Worm (Caenorhabditis elegans) whole organism, L4 larva: ENCODE results near the gene B0250.18.
A peak's percentile ranks its signal among the peaks of the same experiment; 100 is the strongest.

Experiments used
- D1046.2 ChIP-seq: fragments of 200-800 bp; sonication (Bioruptor generic); IDR thresholded peaks from 2 replicates; pipeline ENCODE4 v1.3.6; 2022; ENCODE audit warnings: missing genetic modification characterization, missing compliant biosample characterization
- F26F4.8 ChIP-seq: fragments of 200-800 bp; sonication (Bioruptor generic); conservative IDR thresholded peaks from 2 replicates; pipeline ENCODE4 v1.3.6; 2022; ENCODE audit warnings: missing genetic modification characterization, missing compliant biosample characterization
- F44E2.7 ChIP-seq: fragments of 200-800 bp; sonication (Bioruptor generic); IDR thresholded peaks from 2 replicates; pipeline ENCODE4 v2.1.2; 2022; ENCODE audit warnings: missing genetic modification characterization, missing compliant biosample characterization
- T26A8.4 ChIP-seq: fragments of 200-800 bp; sonication (Bioruptor generic); IDR thresholded peaks from 2 replicates; pipeline ENCODE4 v1.3.6; 2022; ENCODE audit warnings: missing genetic modification characterization, missing compliant biosample characterization
- Y48G9A.11 ChIP-seq: fragments of 200-800 bp; sonication (Bioruptor generic); IDR thresholded peaks from 2 replicates; pipeline ENCODE4 v1.3.6; 2022; ENCODE audit warnings: missing genetic modification reagents, missing genetic modification characterization, missing compliant biosample characterization
- ZK337.2 ChIP-seq: fragments of 200-800 bp; sonication (Bioruptor generic); IDR thresholded peaks from 2 replicates; pipeline ENCODE4 v1.3.6; 2022; ENCODE audit warnings: missing genetic modification reagents, missing genetic modification characterization, missing compliant biosample characterization
- ZK546.5 ChIP-seq, 2 experiments: sonication (generic microtip); optimal IDR thresholded peaks; 2 replicates each; lab custom pipeline; 2017; ENCODE audit warnings: missing biosample characterization in 2 of 2, missing genetic modification characterization in 2 of 2
- ama-1 ChIP-seq: fragments of 150-350 bp; optimal IDR thresholded peaks from 2 replicates; lab custom pipeline; 2014; ENCODE audit warnings: inconsistent platforms, mixed read lengths
- ceh-20 ChIP-seq: fragments of 200-800 bp; sonication (Bioruptor generic); IDR thresholded peaks from 2 replicates; pipeline ENCODE4 v1.3.6; 2022; ENCODE audit warnings: missing genetic modification reagents, missing genetic modification characterization, missing compliant biosample characterization
- ceh-28 ChIP-seq: fragments of 150-350 bp; optimal IDR thresholded peaks from 2 replicates; lab custom pipeline; 2014; ENCODE audit warnings: missing biosample characterization, missing genetic modification reagents, missing genetic modification characterization
- ceh-32 ChIP-seq: sonication (generic microtip); optimal IDR thresholded peaks from 2 replicates; lab custom pipeline; 2016; ENCODE audit warnings: mild to moderate bottlenecking, missing genetic modification characterization, missing compliant biosample characterization; ENCODE audit not compliant: poor library complexity
- ceh-44 ChIP-seq: fragments of 200-800 bp; sonication (Bioruptor generic); IDR thresholded peaks from 2 replicates; pipeline ENCODE4 v1.3.6; 2022; ENCODE audit warnings: missing genetic modification reagents, missing genetic modification characterization, missing compliant biosample characterization
- ceh-82 ChIP-seq: sonication (generic microtip); optimal IDR thresholded peaks from 2 replicates; lab custom pipeline; 2017; ENCODE audit warnings: missing biosample characterization, missing genetic modification characterization
- ces-1 ChIP-seq: fragments of 150-350 bp; sonication (generic microtip); optimal IDR thresholded peaks from 4 replicates; lab custom pipeline; 2014; ENCODE audit warnings: missing biosample characterization, missing genetic modification reagents, missing genetic modification characterization
- daf-16 ChIP-seq, 3 experiments: sonication (generic microtip); optimal IDR thresholded peaks; 2 replicates each; lab custom pipeline; 2016 to 2017; ENCODE audit warnings: missing genetic modification characterization in 3 of 3, missing genetic modification reagents in 3 of 3, mild to moderate bottlenecking in 2 of 3, missing compliant biosample characterization in 2 of 3, missing biosample characterization in 1 of 3, moderate library complexity in 1 of 3
- daf-19 ChIP-seq: fragments of 200-800 bp; sonication (Bioruptor generic); conservative IDR thresholded peaks from 2 replicates; pipeline ENCODE4 v1.3.6; 2022; ENCODE audit warnings: missing genetic modification characterization, missing compliant biosample characterization
- daf-8 ChIP-seq: fragments of 200-800 bp; sonication (Bioruptor generic); IDR thresholded peaks from 2 replicates; pipeline ENCODE4 v1.3.6; 2022; ENCODE audit warnings: missing genetic modification characterization, missing compliant biosample characterization
- duxl-1 ChIP-seq: sonication (generic microtip); optimal IDR thresholded peaks from 2 replicates; lab custom pipeline; 2016; ENCODE audit warnings: mild to moderate bottlenecking, missing genetic modification characterization, moderate library complexity, missing compliant biosample characterization; ENCODE audit not compliant: poor library complexity
- dve-1 ChIP-seq: sonication (generic microtip); optimal IDR thresholded peaks from 2 replicates; lab custom pipeline; 2017; ENCODE audit warnings: antibody characterized with exemption, mild to moderate bottlenecking, missing genetic modification characterization, missing compliant biosample characterization; ENCODE audit not compliant: insufficient read depth
- egl-27 ChIP-seq: sonication (generic microtip); optimal IDR thresholded peaks from 3 replicates; lab custom pipeline; 2017; ENCODE audit warnings: missing biosample characterization, missing genetic modification reagents, missing genetic modification characterization
- egl-43 ChIP-seq: fragments of 200-800 bp; sonication (Bioruptor generic); IDR thresholded peaks from 2 replicates; pipeline ENCODE4 v1.3.6; 2022; ENCODE audit warnings: missing genetic modification reagents, missing genetic modification characterization, missing compliant biosample characterization
- gei-8 ChIP-seq: fragments of 200-800 bp; sonication (Bioruptor generic); optimal IDR thresholded peaks from 2 replicates; lab custom pipeline; 2018; ENCODE audit warnings: mild to moderate bottlenecking, missing genetic modification characterization, missing compliant biosample characterization
- hlh-11 ChIP-seq: fragments of 200-800 bp; sonication (Bioruptor generic); optimal IDR thresholded peaks from 2 replicates; lab custom pipeline; 2018; ENCODE audit warnings: mild to moderate bottlenecking, missing genetic modification characterization, missing compliant biosample characterization
- hmg-1.1 ChIP-seq: fragments of 200-800 bp; sonication (Bioruptor generic); IDR thresholded peaks from 2 replicates; pipeline ENCODE4 v1.3.6; 2022; ENCODE audit warnings: missing genetic modification reagents, missing genetic modification characterization, missing compliant biosample characterization
- jun-1 ChIP-seq: fragments of 150-350 bp; optimal IDR thresholded peaks from 2 replicates; lab custom pipeline; 2014; ENCODE audit warnings: missing biosample characterization, missing genetic modification reagents, missing genetic modification characterization
- lin-1 ChIP-seq: fragments of 200-800 bp; sonication (Bioruptor generic); IDR thresholded peaks from 2 replicates; pipeline ENCODE4 v1.3.6; 2022; ENCODE audit warnings: missing genetic modification reagents, missing genetic modification characterization, missing compliant biosample characterization
- lin-13 ChIP-seq: fragments of 150-350 bp; optimal IDR thresholded peaks from 2 replicates; lab custom pipeline; 2014; ENCODE audit warnings: missing biosample characterization, missing genetic modification reagents, missing genetic modification characterization
- lin-15B ChIP-seq: fragments of 150-350 bp; sonication (generic microtip); optimal IDR thresholded peaks from 3 replicates; lab custom pipeline; 2014; ENCODE audit warnings: missing biosample characterization, missing genetic modification characterization
- lin-39 ChIP-seq: fragments of 150-350 bp; optimal IDR thresholded peaks from 2 replicates; lab custom pipeline; 2014; ENCODE audit warnings: missing biosample characterization, missing genetic modification reagents, missing genetic modification characterization
- lir-3 ChIP-seq: sonication (generic microtip); optimal IDR thresholded peaks from 2 replicates; lab custom pipeline; 2016; ENCODE audit warnings: mild to moderate bottlenecking, missing genetic modification characterization, missing compliant biosample characterization
- lsy-2 ChIP-seq, 2 experiments: fragments of 150-350 bp in 1 of 2; sonication (generic microtip) in 1 of 2; optimal IDR thresholded peaks; 2 replicates each; lab custom pipeline; 2014 to 2017; ENCODE audit warnings: missing biosample characterization in 2 of 2, missing genetic modification characterization in 2 of 2
- madf-5 ChIP-seq, 2 experiments: fragments of 200-800 bp; sonication (Bioruptor generic); IDR thresholded peaks; 2 replicates each; pipeline ENCODE4 v1.3.6; 2022; ENCODE audit warnings: missing compliant biosample characterization in 2 of 2, missing genetic modification characterization in 2 of 2
- madf-9 ChIP-seq: fragments of 200-800 bp; sonication (Bioruptor generic); conservative IDR thresholded peaks from 2 replicates; pipeline ENCODE4 v1.3.6; 2022; ENCODE audit warnings: missing genetic modification reagents, missing genetic modification characterization, missing compliant biosample characterization
- mep-1 ChIP-seq: fragments of 150-350 bp; sonication (generic microtip); optimal IDR thresholded peaks from 3 replicates; lab custom pipeline; 2014; ENCODE audit warnings: missing biosample characterization, missing genetic modification characterization
- mes-2 ChIP-seq: sonication (generic microtip); optimal IDR thresholded peaks from 2 replicates; lab custom pipeline; 2016; ENCODE audit warnings: missing genotype, mild to moderate bottlenecking, missing genetic modification characterization, missing compliant biosample characterization; ENCODE audit not compliant: poor library complexity, severe bottlenecking
- nhr-102 ChIP-seq: sonication (generic microtip); optimal IDR thresholded peaks from 2 replicates; lab custom pipeline; 2016; ENCODE audit warnings: mild to moderate bottlenecking, missing genetic modification characterization, moderate library complexity, missing compliant biosample characterization
- nhr-41 ChIP-seq: fragments of 200-800 bp; sonication (Bioruptor generic); IDR thresholded peaks from 2 replicates; pipeline ENCODE4 v1.3.6; 2022; ENCODE audit warnings: missing genetic modification reagents, missing genetic modification characterization, missing compliant biosample characterization
- nhr-6 ChIP-seq: fragments of 150-350 bp; optimal IDR thresholded peaks from 2 replicates; lab custom pipeline; 2014; ENCODE audit warnings: missing biosample characterization, missing genetic modification characterization
- nhr-77 ChIP-seq: fragments of 150-350 bp; optimal IDR thresholded peaks from 2 replicates; lab custom pipeline; 2014; ENCODE audit warnings: missing biosample characterization, missing genetic modification characterization
- pqm-1 ChIP-seq: sonication (generic microtip); optimal IDR thresholded peaks from 2 replicates; lab custom pipeline; 2017; ENCODE audit warnings: missing biosample characterization, missing genetic modification characterization
- rbr-2 ChIP-seq: sonication (generic microtip); optimal IDR thresholded peaks from 2 replicates; lab custom pipeline; 2016; ENCODE audit warnings: missing genotype, missing genetic modification characterization, missing compliant biosample characterization
- saeg-2 ChIP-seq: fragments of 200-800 bp; sonication (Bioruptor generic); IDR thresholded peaks from 2 replicates; pipeline ENCODE4 v1.3.6; 2022; ENCODE audit warnings: missing genetic modification reagents, missing genetic modification characterization, missing compliant biosample characterization
- spr-1 ChIP-seq: sonication (generic microtip); optimal IDR thresholded peaks from 2 replicates; lab custom pipeline; 2016; ENCODE audit warnings: mild to moderate bottlenecking, missing genetic modification characterization, missing compliant biosample characterization
- unc-130 ChIP-seq: sonication (generic microtip); optimal IDR thresholded peaks from 2 replicates; lab custom pipeline; 2016; ENCODE audit warnings: missing genetic modification reagents, missing genetic modification characterization, missing compliant biosample characterization
- unc-39 ChIP-seq: sonication (generic microtip); optimal IDR thresholded peaks from 2 replicates; lab custom pipeline; 2017; ENCODE audit warnings: missing biosample characterization, missing genetic modification characterization
- zag-1 ChIP-seq: fragments of 150-350 bp; optimal IDR thresholded peaks from 2 replicates; lab custom pipeline; 2014; ENCODE audit warnings: missing biosample characterization, missing genetic modification characterization
- zfp-2 ChIP-seq: sonication (generic microtip); optimal IDR thresholded peaks from 2 replicates; lab custom pipeline; 2016; ENCODE audit warnings: mild to moderate bottlenecking, missing genetic modification characterization, missing compliant biosample characterization
- zip-2 ChIP-seq: fragments of 150-350 bp; optimal IDR thresholded peaks from 2 replicates; lab custom pipeline; 2014; ENCODE audit warnings: missing biosample characterization, missing genetic modification characterization
- ztf-11 ChIP-seq: fragments of 150-350 bp; optimal IDR thresholded peaks from 2 replicates; lab custom pipeline; 2014; ENCODE audit warnings: missing biosample characterization, missing genetic modification characterization

B0250.18 gene

DNA sequence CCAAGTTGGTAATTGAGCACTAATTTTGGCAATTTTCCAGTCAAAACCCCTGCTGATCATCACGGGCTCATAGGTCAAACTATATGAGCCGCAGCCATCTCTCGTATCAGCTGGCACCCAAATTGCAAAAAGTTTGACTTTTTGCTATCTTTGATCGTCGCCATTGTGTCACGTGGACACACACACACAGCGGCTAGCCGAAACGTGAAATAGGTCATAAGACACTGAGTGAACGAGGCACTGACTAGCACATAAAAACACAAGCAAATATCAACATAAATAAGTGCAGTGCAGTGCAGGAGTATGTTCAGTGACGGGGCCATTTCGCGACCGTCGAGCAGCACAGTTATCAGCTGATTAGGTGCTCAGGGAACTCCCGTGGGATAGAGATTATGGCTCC lies 41.9 kb downstream of the B0250.18 start (continued):
- TF ChIP-seq pqm-1 (tag; lab: Kevin White, UChicago) (peak; percentile 0), saeg-2 (0 out of 2 replicates have a peak, but pooled peaks have one; percentile 27), lin-13 (GFP tag; lab: Kevin White, UChicago) (no peak), nhr-102 (tag; lab: Kevin White, UChicago) (peak; percentile 72), ZK546.5 (tag; optimal IDR thresholded peaks at IDR 0.05; lab: Kevin White, UChicago) (no peak), daf-16 (GFP tag; optimal IDR thresholded peaks at IDR 0.05; lab: Kevin White, UChicago) (peak in 1 of 2 experiments; percentile 80), daf-16 (tag; optimal IDR thresholded peaks at IDR 0.05; lab: Kevin White, UChicago) (peak; percentile 96), ZK337.2 (GFP tag; lab: Robert Waterston, UW) (no peak), zag-1 (tag; lab: Kevin White, UChicago) (no peak), ces-1 (GFP tag; lab: Kevin White, UChicago) (no peak), ceh-20 (GFP tag; lab: Robert Waterston, UW) (0 out of 2 replicates have a peak, but pooled peaks have one; percentile 43), ceh-44 (GFP tag; lab: Robert Waterston, UW) (no peak), daf-8 (GFP tag; lab: Robert Waterston, UW) (no peak), egl-27 (tag; lab: Kevin White, UChicago) (no peak), spr-1 (no peak), gei-8 (GFP tag; lab: Kevin White, UChicago) (no peak), rbr-2 (tag; lab: Kevin White, UChicago) (no peak), ama-1 (lab: Kevin White, UChicago) (no peak), zip-2 (no peak), mep-1 (tag; lab: Kevin White, UChicago) (peak; percentile 71), duxl-1 (tag; lab: Kevin White, UChicago) (no peak), nhr-6 (tag; lab: Kevin White, UChicago) (peak; percentile 81), T26A8.4 (GFP tag; lab: Robert Waterston, UW) (peak; percentile 71), dve-1 (tag; lab: Kevin White, UChicago) (peak; percentile 84), ceh-32 (tag; lab: Kevin White, UChicago) (no peak)

DNA sequence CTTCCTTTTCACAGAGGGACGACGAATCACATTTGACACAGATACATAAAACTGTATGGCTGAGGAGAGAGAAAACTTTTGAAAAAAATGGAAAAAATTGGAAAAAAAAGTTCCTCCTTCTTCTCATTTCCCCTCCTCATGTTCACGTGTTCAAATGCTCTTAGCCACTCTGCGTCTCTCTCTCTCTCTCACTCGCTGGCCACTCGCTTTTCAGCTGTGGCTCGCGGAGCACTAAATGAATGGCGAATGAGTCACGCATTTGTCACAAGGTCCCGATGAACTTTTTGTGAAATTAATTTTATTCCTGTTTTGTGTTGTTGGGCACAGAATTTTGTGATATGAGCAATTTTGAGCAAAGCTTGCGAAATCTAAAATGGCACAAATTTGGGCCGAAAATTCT lies 42.9 kb downstream of the B0250.18 start:
- no peak for TF ChIP-seq zag-1 (tag; lab: Kevin White, UChicago)
- TF ChIP-seq mes-2 (tag; lab: Kevin White, UChicago) = peak; percentile 0
- TF ChIP-seq hlh-11 (tag; lab: Kevin White, UChicago) = peak; percentile 88
- no peak for TF ChIP-seq madf-5 (GFP tag; IDR thresholded peaks at IDR 0.05; lab: Robert Waterston, UW)
- TF ChIP-seq ZK337.2 (GFP tag; lab: Robert Waterston, UW) = no peak
- peak; percentile 65 for TF ChIP-seq mep-1 (tag; lab: Kevin White, UChicago)
- no peak for TF ChIP-seq nhr-77 (tag; lab: Kevin White, UChicago)
- TF ChIP-seq lsy-2 (tag; optimal IDR thresholded peaks at IDR 0.05; lab: Kevin White, UChicago) = peak in 1 of 2 experiments; percentile 73
- no peak for TF ChIP-seq ceh-82 (tag; lab: Kevin White, UChicago)
- no peak for TF ChIP-seq unc-39 (tag; lab: Kevin White, UChicago)
- no peak; the same call in 1 of the 2 replicates for TF ChIP-seq hmg-1.1 (GFP tag; lab: Robert Waterston, UW)
- TF ChIP-seq zfp-2 = no peak
- TF ChIP-seq lin-1 (GFP tag; lab: Robert Waterston, UW) = no peak
- no peak for TF ChIP-seq madf-9 (GFP tag; lab: Robert Waterston, UW)
- no peak for TF ChIP-seq gei-8 (GFP tag; lab: Kevin White, UChicago)
- no peak for TF ChIP-seq lin-39 (tag; lab: Kevin White, UChicago)
- no peak for TF ChIP-seq T26A8.4 (GFP tag; lab: Robert Waterston, UW)
- TF ChIP-seq ceh-28 (tag; lab: Kevin White, UChicago) = no peak
- TF ChIP-seq D1046.2 = no peak
- no peak for TF ChIP-seq lir-3 (tag; lab: Kevin White, UChicago)
- no peak for TF ChIP-seq F44E2.7 (GFP tag; lab: Robert Waterston, UW)
- TF ChIP-seq nhr-41 = no peak
- no peak for TF ChIP-seq saeg-2
- no peak for TF ChIP-seq jun-1 (tag; lab: Kevin White, UChicago)
- no peak for TF ChIP-seq egl-43 (GFP tag; lab: Robert Waterston, UW)
- TF ChIP-seq lin-15B (tag; lab: Kevin White, UChicago) = no peak
- no peak for TF ChIP-seq duxl-1 (tag; lab: Kevin White, UChicago)
- TF ChIP-seq unc-130 (GFP tag; lab: Kevin White, UChicago) = no peak
- TF ChIP-seq Y48G9A.11 (GFP tag; lab: Robert Waterston, UW) = no peak
- TF ChIP-seq ZK546.5 (tag; optimal IDR thresholded peaks at IDR 0.05; lab: Kevin White, UChicago) = no peak
- TF ChIP-seq ztf-11 (tag; lab: Kevin White, UChicago) = no peak
- no peak for TF ChIP-seq F26F4.8 (GFP tag; lab: Robert Waterston, UW)
- TF ChIP-seq daf-19 (GFP tag; lab: Robert Waterston, UW) = no peak
